Worm (Caenorhabditis elegans) whole organism, L2 larva: ENCODE data around the gene saeg-2.
A peak's percentile ranks its signal among the peaks of the same experiment; 100 is the strongest.

Experiments
- C34F6.9 ChIP-seq: fragments of 150-350 bp; optimal IDR thresholded peaks from 2 replicates; lab custom pipeline; 2014; ENCODE audit warnings: missing biosample characterization, missing genetic modification characterization
- R02D3.7 ChIP-seq: fragments of 150-350 bp; optimal IDR thresholded peaks from 2 replicates; lab custom pipeline; 2014; ENCODE audit warnings: missing biosample characterization, missing genetic modification characterization
- Y55F3AM.14 ChIP-seq: fragments of 200-800 bp; sonication (Bioruptor generic); optimal IDR thresholded peaks from 2 replicates; lab custom pipeline; 2018; ENCODE audit warnings: mild to moderate bottlenecking, missing genetic modification characterization, missing compliant biosample characterization
- ZK546.5 ChIP-seq: sonication (generic microtip); optimal IDR thresholded peaks from 2 replicates; lab custom pipeline; 2017; ENCODE audit warnings: missing biosample characterization, missing genetic modification characterization
- alr-1 ChIP-seq: fragments of 150-350 bp; optimal IDR thresholded peaks from 2 replicates; lab custom pipeline; 2014; ENCODE audit warnings: missing biosample characterization, missing genetic modification characterization
- aly-2 ChIP-seq: fragments of 150-350 bp; optimal IDR thresholded peaks from 2 replicates; lab custom pipeline; 2014; ENCODE audit warnings: missing biosample characterization, missing genetic modification characterization
- ama-1 ChIP-seq: fragments of 150-350 bp; optimal IDR thresholded peaks from 2 replicates; lab custom pipeline; 2018; ENCODE audit warnings: inconsistent platforms
- blmp-1 ChIP-seq: sonication (generic microtip); optimal IDR thresholded peaks from 2 replicates; lab custom pipeline; 2017; ENCODE audit warnings: missing genetic modification characterization, mild to moderate bottlenecking, missing compliant biosample characterization, antibody characterized with exemption, moderate library complexity; ENCODE audit not compliant: insufficient read depth
- ceh-82 ChIP-seq: fragments of 150-350 bp; optimal IDR thresholded peaks from 2 replicates; lab custom pipeline; 2014; ENCODE audit warnings: missing biosample characterization, missing genetic modification characterization
- dmd-4 ChIP-seq: sonication (generic microtip); optimal IDR thresholded peaks from 2 replicates; lab custom pipeline; 2017; ENCODE audit warnings: missing biosample characterization, missing genetic modification characterization
- egl-27 ChIP-seq: sonication (generic microtip); optimal IDR thresholded peaks from 3 replicates; lab custom pipeline; 2017; ENCODE audit warnings: missing biosample characterization, missing genetic modification reagents, missing genetic modification characterization
- elt-1 ChIP-seq: fragments of 150-350 bp; optimal IDR thresholded peaks from 2 replicates; lab custom pipeline; 2014; ENCODE audit warnings: missing biosample characterization, missing genetic modification characterization
- elt-3 ChIP-seq: sonication (generic microtip); optimal IDR thresholded peaks from 2 replicates; lab custom pipeline; 2017; ENCODE audit warnings: missing biosample characterization, missing genetic modification characterization
- fos-1 ChIP-seq: fragments of 150-350 bp; optimal IDR thresholded peaks from 2 replicates; lab custom pipeline; 2014; ENCODE audit warnings: missing biosample characterization, missing genetic modification characterization
- gmeb-1 ChIP-seq: fragments of 150-350 bp; optimal IDR thresholded peaks from 2 replicates; lab custom pipeline; 2014; ENCODE audit warnings: missing biosample characterization, missing genetic modification characterization
- lin-11 ChIP-seq: fragments of 150-350 bp; sonication (generic microtip); optimal IDR thresholded peaks from 2 replicates; lab custom pipeline; 2014; ENCODE audit warnings: missing biosample characterization, missing genetic modification characterization, inconsistent platforms, mixed read lengths
- lin-13 ChIP-seq: fragments of 150-350 bp; optimal IDR thresholded peaks from 2 replicates; lab custom pipeline; 2014; ENCODE audit warnings: missing biosample characterization, missing genetic modification reagents, missing genetic modification characterization
- lsy-2 ChIP-seq, 2 experiments: fragments of 150-350 bp in 1 of 2; sonication (generic microtip) in 1 of 2; optimal IDR thresholded peaks; 2 replicates each; lab custom pipeline; 2014 to 2017; ENCODE audit warnings: missing biosample characterization in 2 of 2, missing genetic modification characterization in 2 of 2
- mdl-1 ChIP-seq, 2 experiments: fragments of 150-350 bp in 1 of 2; sonication (generic microtip) in 1 of 2; optimal IDR thresholded peaks; 2 replicates each; lab custom pipeline; 2017; ENCODE audit warnings: missing biosample characterization in 2 of 2, missing genetic modification characterization in 2 of 2
- nhr-11 ChIP-seq: fragments of 150-350 bp; optimal IDR thresholded peaks from 2 replicates; lab custom pipeline; 2014; ENCODE audit warnings: missing biosample characterization, missing genetic modification characterization
- nhr-129 ChIP-seq: fragments of 150-350 bp; optimal IDR thresholded peaks from 2 replicates; lab custom pipeline; 2014; ENCODE audit warnings: missing biosample characterization, missing genetic modification characterization
- nhr-21 ChIP-seq: fragments of 150-350 bp; optimal IDR thresholded peaks from 2 replicates; lab custom pipeline; 2014; ENCODE audit warnings: missing biosample characterization, missing genetic modification characterization
- nhr-6 ChIP-seq: fragments of 150-350 bp; optimal IDR thresholded peaks from 2 replicates; lab custom pipeline; 2014; ENCODE audit warnings: missing biosample characterization, missing genetic modification characterization
- nhr-77 ChIP-seq: fragments of 150-350 bp; optimal IDR thresholded peaks from 2 replicates; lab custom pipeline; 2014; ENCODE audit warnings: missing biosample characterization, missing genetic modification characterization
- sem-4 ChIP-seq: fragments of 150-350 bp; optimal IDR thresholded peaks from 2 replicates; lab custom pipeline; 2014; ENCODE audit warnings: missing biosample characterization, missing genetic modification reagents, missing genetic modification characterization
- skn-1 ChIP-seq: sonication (generic microtip); optimal IDR thresholded peaks from 2 replicates; lab custom pipeline; 2017; ENCODE audit warnings: missing biosample characterization, missing genetic modification characterization
- sma-3 ChIP-seq: sonication (generic microtip); optimal IDR thresholded peaks from 2 replicates; lab custom pipeline; 2016; ENCODE audit warnings: missing genetic modification reagents, missing genetic modification characterization, missing compliant biosample characterization
- sma-9 ChIP-seq, 2 experiments: fragments of 150-350 bp in 1 of 2; sonication (generic microtip) in 1 of 2; optimal IDR thresholded peaks; 2 replicates each; lab custom pipeline; 2014 to 2016; ENCODE audit warnings: missing genetic modification characterization in 2 of 2, mild to moderate bottlenecking in 1 of 2, missing biosample characterization in 1 of 2, missing compliant biosample characterization in 1 of 2, missing genetic modification reagents in 1 of 2, moderate library complexity in 1 of 2
- unc-39 ChIP-seq: fragments of 150-350 bp; optimal IDR thresholded peaks from 2 replicates; lab custom pipeline; 2014; ENCODE audit warnings: missing biosample characterization, missing genetic modification characterization
- unc-55 ChIP-seq: fragments of 150-350 bp; sonication (generic microtip); optimal IDR thresholded peaks from 3 replicates; lab custom pipeline; 2014; ENCODE audit warnings: missing biosample characterization, missing genetic modification reagents, missing genetic modification characterization
- unc-62 ChIP-seq: fragments of 150-350 bp; optimal IDR thresholded peaks from 2 replicates; lab custom pipeline; 2014; ENCODE audit warnings: missing biosample characterization, missing genetic modification reagents, missing genetic modification characterization
- zag-1 ChIP-seq: fragments of 150-350 bp; optimal IDR thresholded peaks from 2 replicates; lab custom pipeline; 2014; ENCODE audit warnings: missing biosample characterization, missing genetic modification characterization
- ztf-11 ChIP-seq: sonication (generic microtip); optimal IDR thresholded peaks from 2 replicates; lab custom pipeline; 2017; ENCODE audit warnings: missing biosample characterization, missing genetic modification characterization
- ztf-4 ChIP-seq: fragments of 150-350 bp; optimal IDR thresholded peaks from 2 replicates; lab custom pipeline; 2014; ENCODE audit warnings: missing biosample characterization, missing genetic modification characterization

saeg-2 gene

DNA sequence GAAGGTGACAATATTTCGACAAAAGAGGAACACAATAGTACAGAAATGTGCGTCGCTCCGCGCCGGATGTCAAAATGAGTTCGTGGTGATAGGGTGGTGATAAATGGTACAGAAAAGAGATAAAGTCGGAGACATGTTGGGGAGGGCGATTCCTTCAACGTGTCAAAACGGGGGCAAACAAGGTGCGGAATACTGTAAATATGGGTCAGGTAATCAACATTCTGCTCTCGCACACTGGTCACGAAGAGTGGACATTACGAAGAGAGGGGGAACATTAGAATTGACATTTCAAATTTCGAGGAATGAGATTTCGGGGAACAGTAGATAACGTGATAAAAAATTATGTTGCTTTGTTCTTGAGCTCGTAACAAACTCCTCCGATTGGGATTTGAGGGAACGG lies 40.6 kb upstream of the saeg-2 start, which contains the start of gene ZC84.6:
TSS of gene ZC84.6 (minus strand) at position 101 of the 400 bp plus-strand sequence.
- no peak for TF ChIP-seq ceh-82 (tag; lab: Kevin White, UChicago)
- TF ChIP-seq sma-3: no peak
- no peak for TF ChIP-seq C34F6.9
- TF ChIP-seq unc-39 (tag; lab: Kevin White, UChicago): no peak
- TF ChIP-seq nhr-11 (tag; lab: Kevin White, UChicago): no peak

DNA sequence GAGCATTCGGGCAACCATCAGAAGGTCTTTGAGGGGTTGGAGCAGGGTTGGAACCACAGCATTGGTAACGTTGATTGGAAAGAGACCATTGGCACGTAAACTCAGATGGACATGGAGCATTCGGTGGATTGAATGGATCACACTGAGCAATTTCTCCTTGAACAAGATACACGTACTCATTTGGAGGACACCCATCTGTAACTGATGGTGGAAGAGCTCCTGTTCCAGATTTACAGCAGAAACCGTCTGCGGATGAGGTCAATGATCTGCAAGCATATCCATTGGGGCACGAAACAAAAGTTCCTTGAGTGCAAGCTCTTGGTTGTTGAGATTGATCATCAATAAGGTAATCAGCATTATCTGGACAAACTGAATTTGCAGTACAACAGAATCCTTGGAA lies 38.2 kb upstream of the saeg-2 start:
- TF ChIP-seq nhr-77 (tag; lab: Kevin White, UChicago) (no peak), ceh-82 (tag; lab: Kevin White, UChicago) (no peak), ama-1 (lab: Kevin White, UChicago) (no peak), elt-3 (tag; lab: Kevin White, UChicago) (no peak), Y55F3AM.14 (no peak), sma-3 (no peak), sem-4 (tag; lab: Kevin White, UChicago) (no peak), ztf-11 (tag; lab: Kevin White, UChicago) (no peak), skn-1 (no peak), zag-1 (tag; lab: Kevin White, UChicago) (no peak), blmp-1 (tag; lab: Kevin White, UChicago) (no peak), nhr-6 (no peak), mdl-1 (tag; optimal IDR thresholded peaks at IDR 0.05; lab: Kevin White, UChicago) (no peak), unc-62 (GFP tag; lab: Kevin White, UChicago) (no peak), egl-27 (tag; lab: Kevin White, UChicago) (no peak), alr-1 (no peak), dmd-4 (tag; lab: Kevin White, UChicago) (no peak), lsy-2 (tag; optimal IDR thresholded peaks at IDR 0.05; lab: Kevin White, UChicago) (no peak), nhr-21 (tag; lab: Kevin White, UChicago) (no peak), R02D3.7 (tag; lab: Kevin White, UChicago) (no peak)

DNA sequence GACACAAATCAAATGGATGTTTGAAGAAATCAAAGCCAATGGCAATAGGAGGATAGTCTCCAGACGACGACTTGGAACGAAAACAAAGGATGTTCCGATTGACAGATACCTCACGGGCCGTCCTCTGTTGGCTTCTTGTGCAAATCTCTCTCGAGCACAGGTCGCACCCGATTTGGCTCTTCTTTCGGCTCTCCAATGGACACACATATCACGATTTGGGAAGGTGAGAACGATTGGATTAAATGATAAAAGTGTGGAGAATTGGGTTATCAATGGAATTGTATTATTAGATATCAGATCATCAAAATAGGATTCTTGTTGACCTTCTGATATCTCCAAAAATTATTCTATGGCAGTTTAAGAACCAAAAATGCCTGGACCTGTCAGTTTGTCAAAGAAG lies 34.0 kb upstream of the saeg-2 start, which contains the start of gene ZC84.1:
TSS of gene ZC84.1 (minus strand) at position 101 of the 400 bp plus-strand sequence.
- TF ChIP-seq sem-4 (tag; lab: Kevin White, UChicago): no peak
- no peak for TF ChIP-seq sma-9 (GFP tag; optimal IDR thresholded peaks at IDR 0.05; lab: Kevin White, UChicago)
- TF ChIP-seq sma-9 (tag; optimal IDR thresholded peaks at IDR 0.05; lab: Kevin White, UChicago): no peak
- TF ChIP-seq nhr-129 (tag; lab: Kevin White, UChicago): no peak
- no peak for TF ChIP-seq skn-1

DNA sequence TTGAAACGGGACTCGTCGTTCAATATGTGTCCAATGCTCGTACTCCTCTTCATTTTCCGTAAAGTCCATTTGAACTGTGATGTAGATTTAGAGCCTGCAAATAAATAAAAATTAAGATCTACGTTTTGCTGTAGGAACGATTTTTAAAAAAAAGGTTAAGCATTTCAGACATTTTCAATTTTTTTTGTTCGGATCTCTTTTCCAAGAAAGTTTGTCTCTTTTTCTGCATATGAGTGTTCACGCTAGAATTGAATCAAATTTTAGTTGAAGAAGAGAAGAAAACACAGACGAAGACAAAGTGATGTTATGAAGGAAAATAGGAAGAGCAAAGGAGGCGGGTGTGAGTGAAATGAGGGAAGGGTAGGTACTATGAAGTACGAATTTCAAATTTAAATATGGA lies 24.8 kb upstream of the saeg-2 start, which contains the start of gene npr-29:
TSS of gene npr-29 (minus strand) at position 101 of the 400 bp plus-strand sequence.
- TF ChIP-seq ztf-11 (tag; lab: Kevin White, UChicago): no peak
- no peak for TF ChIP-seq elt-1 (tag; lab: Kevin White, UChicago)
- no peak for TF ChIP-seq lin-11 (tag; lab: Kevin White, UChicago)
- no peak for TF ChIP-seq lsy-2 (tag; optimal IDR thresholded peaks at IDR 0.05; lab: Kevin White, UChicago)
- no peak for TF ChIP-seq ZK546.5 (tag; lab: Kevin White, UChicago)

DNA sequence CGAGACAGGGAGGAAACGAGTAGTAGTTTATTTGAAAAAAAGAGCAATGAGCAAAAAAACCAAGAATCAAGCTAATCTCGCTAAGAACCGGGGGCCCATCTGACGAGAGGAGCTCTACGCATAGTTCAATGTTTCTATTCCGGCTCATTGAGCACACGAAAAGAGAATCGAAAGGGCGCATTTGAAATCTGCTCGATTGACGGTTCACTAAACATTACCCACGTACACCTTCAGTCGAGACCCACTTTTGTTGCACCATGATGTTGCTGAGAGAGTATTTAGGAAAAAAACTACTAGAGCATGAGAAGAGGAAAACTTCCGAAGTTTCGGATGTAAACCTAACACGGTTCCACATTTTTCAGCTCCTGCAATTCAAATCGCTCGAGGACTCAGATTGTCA lies 15.2 kb upstream of the saeg-2 start:
- no peak for TF ChIP-seq nhr-21 (tag; lab: Kevin White, UChicago)

DNA sequence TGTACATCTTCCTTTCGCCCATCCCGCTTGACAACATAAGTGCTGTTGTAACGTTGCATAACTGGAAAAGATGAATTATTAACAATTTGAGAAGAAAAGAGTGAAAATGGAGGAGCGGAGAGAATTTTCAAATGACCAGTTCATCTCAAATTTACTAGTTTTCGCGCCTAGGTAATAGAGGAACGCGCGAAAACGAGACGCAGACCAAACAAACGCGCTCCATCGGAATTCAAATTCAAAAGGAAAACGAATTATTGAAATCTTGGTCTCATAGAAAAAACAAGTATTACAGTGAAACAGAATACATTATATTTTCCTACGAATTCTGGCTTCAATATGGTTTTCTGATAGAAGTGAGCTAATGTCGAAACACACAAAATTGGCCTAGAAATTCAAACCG lies 12.0 kb upstream of the saeg-2 start:
- TF ChIP-seq nhr-129 (tag; lab: Kevin White, UChicago) (peak; percentile 65), unc-55 (GFP tag; lab: Kevin White, UChicago) (peak; percentile 82), lsy-2 (tag; optimal IDR thresholded peaks at IDR 0.05; lab: Kevin White, UChicago) (peak in 1 of 2 experiments; percentile 71), C34F6.9 (peak; percentile 61), sma-3 (no peak), fos-1 (tag; lab: Kevin White, UChicago) (no peak), lin-13 (GFP tag; lab: Kevin White, UChicago) (peak; percentile 48), ceh-82 (tag; lab: Kevin White, UChicago) (no peak), gmeb-1 (peak; percentile 75), ztf-4 (no peak), ama-1 (lab: Kevin White, UChicago) (no peak), aly-2 (tag; lab: Kevin White, UChicago) (no peak), unc-39 (tag; lab: Kevin White, UChicago) (no peak), sma-9 (GFP tag; optimal IDR thresholded peaks at IDR 0.05; lab: Kevin White, UChicago) (peak; percentile 3), sma-9 (tag; optimal IDR thresholded peaks at IDR 0.05; lab: Kevin White, UChicago) (no peak)
